Worm (Caenorhabditis elegans): Measurements from ENCODE around the gene fbxa-131.

ce11 chrV:19737458-19737857 is 759 bp upstream of the fbxa-131 start, which contains the start of gene W04E12.7:
- no peak for TF ChIP-seq ceh-82 (tag; optimal IDR thresholded peaks at IDR 0.05)
- TF ChIP-seq unc-130 (tag; optimal IDR thresholded peaks at IDR 0.05) = no peak
- no peak for TF ChIP-seq zag-1 (tag; optimal IDR thresholded peaks at IDR 0.05)

Measured in whole organism, L1 larva.